Fruit fly (Drosophila melanogaster) whole organism, wandering third instar larva: ENCODE data around the gene Vm26Aa.

Experiments used
- Abd-B ChIP-seq: fragments of >200 bp; optimal IDR thresholded peaks from 2 replicates; lab custom pipeline; 2017; ENCODE audit warnings: missing biosample characterization, missing genetic modification characterization
- CG32264 ChIP-seq: fragments of 200-800 bp; sonication (Bioruptor generic); optimal IDR thresholded peaks from 2 replicates; lab custom pipeline; 2016; ENCODE audit warnings: missing biosample characterization, missing genetic modification characterization
- CG9705 ChIP-seq: fragments of 200-800 bp; sonication (Bioruptor generic); optimal IDR thresholded peaks from 2 replicates; lab custom pipeline; 2018; ENCODE audit warnings: missing biosample characterization, mild to moderate bottlenecking, missing genetic modification characterization
- CrebA ChIP-seq: fragments of 200-800 bp; sonication (Bioruptor generic); optimal IDR thresholded peaks from 2 replicates; lab custom pipeline; 2016; ENCODE audit warnings: missing biosample characterization, mild to moderate bottlenecking, missing genetic modification characterization, borderline replicate concordance
- Dfd ChIP-seq: fragments of >200 bp; optimal IDR thresholded peaks from 2 replicates; lab custom pipeline; 2017; ENCODE audit warnings: missing biosample characterization, missing genetic modification characterization
- Dif ChIP-seq: fragments of 200-275, 200-300 bp; sonication (Bioruptor generic); optimal IDR thresholded peaks from 2 replicates; lab custom pipeline; 2018; ENCODE audit warnings: missing biosample characterization, missing genetic modification characterization; ENCODE audit not compliant: partially characterized antibody
- GATAd ChIP-seq: sonication (Bioruptor generic); optimal IDR thresholded peaks from 2 replicates; lab custom pipeline; 2016; ENCODE audit warnings: missing biosample characterization, missing genetic modification characterization
- HLH106 ChIP-seq: fragments of 200-800 bp; optimal IDR thresholded peaks from 3 replicates; lab custom pipeline; 2019; ENCODE audit warnings: missing biosample characterization, mild to moderate bottlenecking, missing genetic modification characterization, moderate library complexity
- Hnf4 ChIP-seq: fragments of 200-800 bp; sonication (Bioruptor generic); optimal IDR thresholded peaks from 2 replicates; lab custom pipeline; 2016; ENCODE audit warnings: missing biosample characterization, mild to moderate bottlenecking, missing genetic modification characterization
- Hr78 ChIP-seq: fragments of >200 bp; optimal IDR thresholded peaks from 2 replicates; lab custom pipeline; 2017; ENCODE audit warnings: missing biosample characterization, missing genetic modification characterization
- Hr83 ChIP-seq: fragments of 200-300 bp; sonication (Bioruptor generic); optimal IDR thresholded peaks from 2 replicates; lab custom pipeline; 2016; ENCODE audit warnings: missing biosample characterization, mild to moderate bottlenecking, missing genetic modification characterization, moderate library complexity; ENCODE audit not compliant: poor library complexity, severe bottlenecking
- Jra ChIP-seq: sonication (Bioruptor generic); optimal IDR thresholded peaks from 2 replicates; lab custom pipeline; 2016; ENCODE audit warnings: missing biosample characterization, missing genetic modification characterization
- Mio ChIP-seq: sonication (Bioruptor generic); optimal IDR thresholded peaks from 2 replicates; lab custom pipeline; 2016; ENCODE audit warnings: missing biosample characterization, missing genetic modification characterization
- Myc ChIP-seq: fragments of >200 bp; optimal IDR thresholded peaks from 2 replicates; lab custom pipeline; 2017
- N ChIP-seq: fragments of >200 bp; optimal IDR thresholded peaks from 2 replicates; lab custom pipeline; 2018; ENCODE audit warnings: missing biosample characterization, missing external identifiers, missing genetic modification characterization
- OdsH ChIP-seq: fragments of 200-800 bp; sonication (Bioruptor generic); optimal IDR thresholded peaks from 2 replicates; lab custom pipeline; 2016; ENCODE audit warnings: missing biosample characterization, mild to moderate bottlenecking, missing genetic modification characterization
- Rel ChIP-seq, 2 experiments: fragments of 200-800 bp; sonication (Bioruptor generic) in 1 of 2; optimal IDR thresholded peaks; 2 replicates in 1 of 2; 3 replicates in 1 of 2; lab custom pipeline; 2016 to 2019; ENCODE audit warnings: mild to moderate bottlenecking in 2 of 2, missing biosample characterization in 2 of 2, missing genetic modification characterization in 2 of 2, moderate library complexity in 1 of 2
- Sp1 ChIP-seq: fragments of 200-800 bp; sonication (Bioruptor generic); optimal IDR thresholded peaks from 3 replicates; lab custom pipeline; 2019; ENCODE audit warnings: missing biosample characterization, mild to moderate bottlenecking, missing genetic modification characterization, moderate library complexity
- Vsx2 ChIP-seq: fragments of 200-300, 225-300 bp; sonication (Bioruptor generic); optimal IDR thresholded peaks from 2 replicates; lab custom pipeline; 2018; ENCODE audit warnings: missing biosample characterization, missing genetic modification characterization; ENCODE audit not compliant: partially characterized antibody
- br ChIP-seq: fragments of 200-800 bp; sonication (Bioruptor generic); optimal IDR thresholded peaks from 2 replicates; lab custom pipeline; 2016; ENCODE audit warnings: missing biosample characterization, missing genetic modification characterization
- brk ChIP-seq: fragments of 200-800 bp; sonication (Bioruptor generic); optimal IDR thresholded peaks from 2 replicates; lab custom pipeline; 2016; ENCODE audit warnings: missing biosample characterization, mild to moderate bottlenecking, missing genetic modification characterization
- dl ChIP-seq, 2 experiments: fragments of 175-275, 200-275 bp in 1 of 2; fragments of 200-275 bp in 1 of 2; sonication (Bioruptor generic); optimal IDR thresholded peaks; lab custom pipeline; 2018; ENCODE audit warnings: mild to moderate bottlenecking in 2 of 2, missing biosample characterization in 2 of 2, missing genetic modification characterization in 2 of 2, moderate library complexity in 2 of 2; ENCODE audit not compliant: partially characterized antibody in 2 of 2, insufficient read depth in 1 of 2
- dmrt93B ChIP-seq: fragments of 200-800 bp; sonication (Bioruptor generic); optimal IDR thresholded peaks from 2 replicates; lab custom pipeline; 2018; ENCODE audit warnings: missing biosample characterization, mild to moderate bottlenecking, missing genetic modification characterization
- dsf ChIP-seq: sonication (Bioruptor generic); optimal IDR thresholded peaks from 2 replicates; lab custom pipeline; 2016; ENCODE audit warnings: missing biosample characterization, missing genetic modification characterization, borderline replicate concordance
- ey ChIP-seq: fragments of 200-800 bp; sonication (Bioruptor generic); optimal IDR thresholded peaks from 2 replicates; lab custom pipeline; 2016; ENCODE audit warnings: missing biosample characterization, missing genetic modification characterization
- foxo ChIP-seq, 2 experiments: fragments of 200-800 bp; sonication (Bioruptor generic); optimal IDR thresholded peaks; 2 replicates in 1 of 2; 3 replicates in 1 of 2; lab custom pipeline; 2016 to 2017; ENCODE audit warnings: missing biosample characterization in 2 of 2, missing genetic modification characterization in 2 of 2
- fru ChIP-seq: fragments of 200-800 bp; sonication (Bioruptor generic); optimal IDR thresholded peaks from 3 replicates; lab custom pipeline; 2016; ENCODE audit warnings: missing biosample characterization, mild to moderate bottlenecking, missing genetic modification characterization
- h ChIP-seq: fragments of 200-800 bp; sonication (Bioruptor generic); optimal IDR thresholded peaks from 3 replicates; lab custom pipeline; 2016; ENCODE audit warnings: missing biosample characterization, mild to moderate bottlenecking, missing genetic modification characterization
- jim ChIP-seq: fragments of 175-275, 200-325 bp; sonication (Bioruptor generic); optimal IDR thresholded peaks from 2 replicates; lab custom pipeline; 2016; ENCODE audit warnings: missing biosample characterization, mild to moderate bottlenecking, missing genetic modification characterization
- lola ChIP-seq: fragments of >200 bp; optimal IDR thresholded peaks from 2 replicates; lab custom pipeline; 2017; ENCODE audit warnings: missing biosample characterization, missing genetic modification characterization
- pan ChIP-seq: fragments of >200 bp; optimal IDR thresholded peaks from 2 replicates; lab custom pipeline; 2017
- psq ChIP-seq: fragments of 200-800 bp; sonication (Bioruptor generic); optimal IDR thresholded peaks from 3 replicates; lab custom pipeline; 2017; ENCODE audit warnings: missing biosample characterization, mild to moderate bottlenecking, missing genetic modification characterization, moderate library complexity
- rgr ChIP-seq: fragments of 200-800 bp; sonication (Bioruptor generic); optimal IDR thresholded peaks from 3 replicates; lab custom pipeline; 2016; ENCODE audit warnings: missing biosample characterization, mild to moderate bottlenecking, missing genetic modification characterization
- sage ChIP-seq: fragments of 200-800 bp; sonication (Bioruptor generic); optimal IDR thresholded peaks from 2 replicates; lab custom pipeline; 2016; ENCODE audit warnings: missing biosample characterization, mild to moderate bottlenecking, missing genetic modification characterization
- sv ChIP-seq: fragments of 200-800 bp; sonication (Bioruptor generic); optimal IDR thresholded peaks from 3 replicates; lab custom pipeline; 2016; ENCODE audit warnings: missing biosample characterization, missing genetic modification characterization
- tai ChIP-seq: sonication (Bioruptor generic); optimal IDR thresholded peaks from 2 replicates; lab custom pipeline; 2016; ENCODE audit warnings: missing biosample characterization, missing genetic modification characterization
- usp ChIP-seq: fragments of >200 bp; optimal IDR thresholded peaks from 2 replicates; lab custom pipeline; 2017; ENCODE audit warnings: missing biosample characterization, missing genetic modification characterization
- woc ChIP-seq: sonication (Bioruptor generic); optimal IDR thresholded peaks from 2 replicates; lab custom pipeline; 2016; ENCODE audit warnings: missing biosample characterization, mild to moderate bottlenecking, missing genetic modification characterization

Gene Vm26Aa

dm6 chr2L:5980862-5981432, 20.8 kb upstream of the Vm26Aa start, which contains the start of gene chic:
TSS of gene chic (minus strand) at chr2L:5981018.
- peak in 1 of 2 experiments; percentile 53 for TF ChIP-seq foxo (GFP tag; optimal IDR thresholded peaks at IDR 0.05; lab: Kevin White, UChicago)
- TF ChIP-seq fru (GFP tag; lab: Kevin White, UChicago), result peak; percentile 19
- TF ChIP-seq Hr83 (GFP tag; lab: Kevin White, UChicago), result peak; percentile 65
- no peak for TF ChIP-seq Rel (GFP tag; optimal IDR thresholded peaks at IDR 0.05; lab: Kevin White, UChicago)
- peak; percentile 89 for TF ChIP-seq Rel (tag; optimal IDR thresholded peaks at IDR 0.05; lab: Kevin White, UChicago)
- peak; percentile 43 for TF ChIP-seq Hnf4 (GFP tag; lab: Kevin White, UChicago)
- TF ChIP-seq tai (GFP tag; lab: Kevin White, UChicago), result peak; percentile 45
- TF ChIP-seq br (GFP tag; lab: Kevin White, UChicago), result no peak
- TF ChIP-seq rgr (GFP tag; lab: Kevin White, UChicago), result peak; percentile 29
- TF ChIP-seq Sp1 (GFP tag; lab: Kevin White, UChicago), result peak; percentile 37
- TF ChIP-seq psq (GFP tag; lab: Kevin White, UChicago), result no peak
- TF ChIP-seq woc (GFP tag; lab: Kevin White, UChicago), result peak; percentile 56
- peak; percentile 36 for TF ChIP-seq HLH106 (tag; lab: Kevin White, UChicago)
- no peak for TF ChIP-seq CrebA (GFP tag; lab: Kevin White, UChicago)
- no peak for TF ChIP-seq sage
- peak; percentile 45 for TF ChIP-seq ey
- TF ChIP-seq h, result peak; percentile 39
- TF ChIP-seq, all 38 proteins: peak for 12

dm6 chr2L:5979957-5980861, 20.1 kb upstream of the Vm26Aa start:
- TF ChIP-seq brk (peak; percentile 58), dmrt93B (GFP tag; lab: Kevin White, UChicago) (no peak), CrebA (GFP tag; lab: Kevin White, UChicago) (peak; percentile 84), Rel (GFP tag; optimal IDR thresholded peaks at IDR 0.05; lab: Kevin White, UChicago) (peak; percentile 81), Rel (tag; optimal IDR thresholded peaks at IDR 0.05; lab: Kevin White, UChicago) (peak; percentile 71), dl (GFP tag; optimal IDR thresholded peaks at IDR 0.05; lab: Kevin White, UChicago; ENCODE audit: insufficient read depth in 1 of 2, partially characterized antibody in 2 of 2) (peak; percentile 85 to 94), Jra (GFP tag; lab: Kevin White, UChicago) (peak; percentile 98), Hr83 (GFP tag; lab: Kevin White, UChicago) (peak; percentile 75), fru (GFP tag; lab: Kevin White, UChicago) (peak; percentile 25), HLH106 (tag; lab: Kevin White, UChicago) (peak; percentile 11), ey (peak; percentile 35), rgr (GFP tag; lab: Kevin White, UChicago) (peak; percentile 70), OdsH (GFP tag; lab: Kevin White, UChicago) (peak; percentile 54), Dfd (no peak), psq (GFP tag; lab: Kevin White, UChicago) (peak; percentile 56), lola (GFP tag; lab: Kevin White, UChicago) (no peak), CG32264 (GFP tag; lab: Kevin White, UChicago) (peak; percentile 31), Hr78 (no peak), Myc (lab: Kevin White, UChicago) (no peak), GATAd (GFP tag; lab: Kevin White, UChicago) (no peak), br (GFP tag; lab: Kevin White, UChicago) (peak; percentile 62), h (peak; percentile 77), Vsx2 (GFP tag; lab: Kevin White, UChicago) (no peak), jim (GFP tag; lab: Kevin White, UChicago) (no peak), foxo (GFP tag; optimal IDR thresholded peaks at IDR 0.05; lab: Kevin White, UChicago) (peak; percentile 45 to 46), Abd-B (GFP tag; lab: Kevin White, UChicago) (no peak), pan (lab: Kevin White, UChicago) (no peak), sv (GFP tag; lab: Kevin White, UChicago) (no peak), sage (peak; percentile 39), tai (GFP tag; lab: Kevin White, UChicago) (no peak), dsf (GFP tag; lab: Kevin White, UChicago) (no peak), Dif (GFP tag; lab: Kevin White, UChicago) (peak; percentile 95), Hnf4 (GFP tag; lab: Kevin White, UChicago) (peak; percentile 50), Sp1 (GFP tag; lab: Kevin White, UChicago) (peak; percentile 71), Mio (GFP tag; lab: Kevin White, UChicago) (peak; percentile 40), woc (GFP tag; lab: Kevin White, UChicago) (peak; percentile 26), usp (GFP tag; lab: Kevin White, UChicago) (no peak), CG9705 (GFP tag; lab: Kevin White, UChicago) (no peak), N (no peak)
